Fruit fly (Drosophila melanogaster): ENCODE measurements around the gene CG8132.

CG8132 gene

DNA sequence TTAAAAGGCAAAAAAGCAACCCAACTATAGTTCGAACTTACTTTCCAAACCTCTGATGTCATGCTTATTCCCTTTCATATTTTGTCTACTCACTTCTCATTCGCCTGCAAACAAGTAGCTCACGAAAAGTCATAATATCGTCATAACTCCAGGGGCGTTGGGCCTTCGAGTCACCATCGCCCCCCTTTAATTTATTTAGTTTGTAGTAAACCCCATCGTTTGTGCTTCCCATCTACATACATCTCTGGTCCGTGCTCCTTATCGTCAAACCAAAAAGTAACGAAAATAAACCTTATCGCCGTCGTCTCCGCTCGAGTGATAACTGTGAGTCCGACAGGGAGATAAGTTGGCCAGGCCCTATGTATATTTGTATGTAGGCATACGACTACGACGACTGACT lies 27.7 kb downstream of the CG8132 start (continued):
- TF ChIP-seq E2f2 (GFP tag; IDR thresholded peaks at IDR 0.05) (peak; percentile 35; the same call in 1 of the 2 replicates), wdn (GFP tag; IDR thresholded peaks at IDR 0.05) (no peak), CG17612 (GFP tag; IDR thresholded peaks at IDR 0.05) (no peak), CG1792 (GFP tag; optimal IDR thresholded peaks at IDR 0.05) (peak; percentile 50), CG6689 (GFP tag; IDR thresholded peaks at IDR 0.05) (no peak), Stat92E (GFP tag; optimal IDR thresholded peaks at IDR 0.05) (no peak), Lim3 (GFP tag; IDR thresholded peaks at IDR 0.05) (no peak), CG13287 (GFP tag; IDR thresholded peaks at IDR 0.05; ENCODE audit: partially characterized antibody) (no peak), ATbp (GFP tag; optimal IDR thresholded peaks at IDR 0.05) (peak; percentile 45), CG1602 (GFP tag; optimal IDR thresholded peaks at IDR 0.05) (no peak), Hr3 (GFP tag; optimal IDR thresholded peaks at IDR 0.05) (peak; percentile 36), ken (GFP tag; IDR thresholded peaks at IDR 0.05) (peak; percentile 58; the same call in 1 of the 3 replicates), CG12744 (GFP tag; optimal IDR thresholded peaks at IDR 0.05) (peak; percentile 30), CG7357 (GFP tag; IDR thresholded peaks at IDR 0.05) (no peak), Myb (GFP tag; optimal IDR thresholded peaks at IDR 0.05) (peak; percentile 51), grn (GFP tag; optimal IDR thresholded peaks at IDR 0.05) (peak; percentile 72), Sox100B (GFP tag; optimal IDR thresholded peaks at IDR 0.05) (no peak), NK7.1 (GFP tag; optimal IDR thresholded peaks at IDR 0.05) (peak; percentile 33), CG11085 (GFP tag; IDR thresholded peaks at IDR 0.05) (no peak), CG34376 (GFP tag; optimal IDR thresholded peaks at IDR 0.05) (peak; percentile 92), CG10565 (GFP tag; optimal IDR thresholded peaks at IDR 0.05) (no peak), CG31224 (GFP tag; IDR thresholded peaks at IDR 0.05) (peak; percentile 31; the same call in 1 of the 2 replicates), CG8281 (tag; optimal IDR thresholded peaks at IDR 0.05) (peak; percentile 50), lbe (GFP tag; optimal IDR thresholded peaks at IDR 0.05) (no peak), Hr39 (optimal IDR thresholded peaks at IDR 0.05) (no peak), CG14050 (GFP tag; IDR thresholded peaks at IDR 0.05) (peak; percentile 39; the same call in 1 of the 3 replicates), fd3F (GFP tag; optimal IDR thresholded peaks at IDR 0.05) (peak; percentile 38), CG4617 (GFP tag; optimal IDR thresholded peaks at IDR 0.05; ENCODE audit: borderline replicate concordance) (no peak), Ssrp (tag; optimal IDR thresholded peaks at IDR 0.05) (peak; percentile 4), CG15696 (tag; optimal IDR thresholded peaks at IDR 0.05) (peak; percentile 58), sima (GFP tag; optimal IDR thresholded peaks at IDR 0.05) (peak; percentile 36), vfl (GFP tag; optimal IDR thresholded peaks at IDR 0.05) (no peak), Hey (tag; optimal IDR thresholded peaks at IDR 0.05) (peak; percentile 49), CG11695 (GFP tag; IDR thresholded peaks at IDR 0.05) (no peak), knrl (GFP tag; IDR thresholded peaks at IDR 0.05; ENCODE audit: partially characterized antibody) (no peak), dmrt99B (tag; optimal IDR thresholded peaks at IDR 0.05) (peak; percentile 71), CG5953 (GFP tag; IDR thresholded peaks at IDR 0.05) (peak; percentile 67; the same call in 1 of the 2 replicates), tin (GFP tag; optimal IDR thresholded peaks at IDR 0.05) (peak; percentile 39), Dfd (GFP tag; optimal IDR thresholded peaks at IDR 0.05) (no peak), CG12104 (GFP tag; optimal IDR thresholded peaks at IDR 0.05) (no peak), Hand (GFP tag; optimal IDR thresholded peaks at IDR 0.05) (peak; percentile 76), scrt (GFP tag; optimal IDR thresholded peaks at IDR 0.05) (peak; percentile 63), salm (tag; optimal IDR thresholded peaks at IDR 0.05) (peak; percentile 63), CG9797 (GFP tag; optimal IDR thresholded peaks at IDR 0.05) (no peak), HmgD (GFP tag; optimal IDR thresholded peaks at IDR 0.05) (no peak), chm (GFP tag; IDR thresholded peaks at IDR 0.05) (peak; percentile 75), CG18476 (GFP tag; optimal IDR thresholded peaks at IDR 0.05) (peak; percentile 20), da (GFP tag; optimal IDR thresholded peaks at IDR 0.05) (no peak), TFAM (GFP tag; optimal IDR thresholded peaks at IDR 0.05) (no peak), usp (GFP tag; optimal IDR thresholded peaks at IDR 0.05) (no peak), CG6765 (GFP tag; optimal IDR thresholded peaks at IDR 0.05) (no peak), fd64A (GFP tag; optimal IDR thresholded peaks at IDR 0.05) (peak; percentile 58)
